Fruit fly (Drosophila melanogaster) whole organism, prepupa: ENCODE measurements around the gene bnb.
A peak's percentile ranks its signal among the peaks of the same experiment; 100 is the strongest.

Experiments used
- Blimp-1 ChIP-seq: fragments of 200-800 bp; sonication (Bioruptor generic); optimal IDR thresholded peaks from 3 replicates; lab custom pipeline; 2017; ENCODE audit warnings: missing biosample characterization, missing genetic modification characterization, mild to moderate bottlenecking, moderate library complexity, missing genetic modification reagents
- CG10631 ChIP-seq: fragments of 200-800 bp; sonication (Bioruptor generic); optimal IDR thresholded peaks from 2 replicates; lab custom pipeline; 2016; ENCODE audit warnings: missing biosample characterization, missing genetic modification characterization
- CG10669 ChIP-seq: fragments of 200-800 bp; sonication (Bioruptor generic); optimal IDR thresholded peaks from 3 replicates; lab custom pipeline; 2018; ENCODE audit warnings: missing biosample characterization, mild to moderate bottlenecking, missing genetic modification characterization, moderate library complexity
- CG11762 ChIP-seq: fragments of 200-800 bp; sonication (Bioruptor generic); optimal IDR thresholded peaks from 3 replicates; lab custom pipeline; 2016; ENCODE audit warnings: missing biosample characterization, missing genetic modification characterization; ENCODE audit not compliant: insufficient read depth
- CG11902 ChIP-seq: fragments of 200-800 bp; sonication (Bioruptor generic); optimal IDR thresholded peaks from 3 replicates; lab custom pipeline; 2016; ENCODE audit warnings: missing biosample characterization, missing genetic modification characterization
- CG1621 ChIP-seq: fragments of 200-800 bp; sonication (Bioruptor generic); optimal IDR thresholded peaks from 3 replicates; lab custom pipeline; 2018; ENCODE audit warnings: missing biosample characterization, mild to moderate bottlenecking, missing genetic modification characterization
- CG3032 ChIP-seq: fragments of 200-800 bp; optimal IDR thresholded peaks from 2 replicates; lab custom pipeline; 2019; ENCODE audit warnings: missing biosample characterization, mild to moderate bottlenecking, missing genetic modification characterization, moderate library complexity
- CG31627 ChIP-seq: fragments of 200-800 bp; sonication (Bioruptor generic); optimal IDR thresholded peaks from 3 replicates; lab custom pipeline; 2016; ENCODE audit warnings: missing biosample characterization, missing genetic modification characterization
- CG32006 ChIP-seq: fragments of 200-800 bp; sonication (Bioruptor generic); optimal IDR thresholded peaks from 3 replicates; lab custom pipeline; 2017; ENCODE audit warnings: missing biosample characterization, mild to moderate bottlenecking, missing genetic modification characterization
- CG4318 ChIP-seq: fragments of 200-800 bp; sonication (Bioruptor generic); optimal IDR thresholded peaks from 3 replicates; lab custom pipeline; 2017; ENCODE audit warnings: missing biosample characterization, mild to moderate bottlenecking, missing genetic modification characterization
- CG6163 ChIP-seq: fragments of 200-800 bp; sonication (Bioruptor generic); IDR thresholded peaks from 3 replicates; pipeline ENCODE4 v1.3.6; 2022; ENCODE audit warnings: missing biosample characterization, missing genetic modification characterization
- CG6276 ChIP-seq: fragments of 200-800 bp; sonication (Bioruptor generic); optimal IDR thresholded peaks from 2 replicates; lab custom pipeline; 2017; ENCODE audit warnings: missing biosample characterization, mild to moderate bottlenecking, missing genetic modification characterization
- CG6792 ChIP-seq: fragments of 200-800 bp; sonication (Bioruptor generic); optimal IDR thresholded peaks from 3 replicates; lab custom pipeline; 2016; ENCODE audit warnings: missing biosample characterization, missing genetic modification characterization
- CG6808 ChIP-seq: fragments of 200-800 bp; sonication (Bioruptor generic); optimal IDR thresholded peaks from 3 replicates; lab custom pipeline; 2017; ENCODE audit warnings: missing biosample characterization, missing genetic modification characterization, mild to moderate bottlenecking, moderate library complexity, missing genetic modification reagents
- CG6854 ChIP-seq: fragments of 200-800 bp; sonication (Bioruptor generic); optimal IDR thresholded peaks from 2 replicates; lab custom pipeline; 2017; ENCODE audit warnings: missing biosample characterization, mild to moderate bottlenecking, missing genetic modification characterization
- CG7368 ChIP-seq: fragments of 200-800 bp; sonication (Bioruptor generic); optimal IDR thresholded peaks from 3 replicates; lab custom pipeline; 2016; ENCODE audit warnings: missing biosample characterization, missing genetic modification characterization
- CG8319 ChIP-seq: fragments of 200-800 bp; sonication (Bioruptor generic); optimal IDR thresholded peaks from 3 replicates; lab custom pipeline; 2016; ENCODE audit warnings: missing biosample characterization, missing genetic modification characterization
- Eip75B ChIP-seq: fragments of 200-800 bp; sonication (Bioruptor generic); optimal IDR thresholded peaks from 3 replicates; lab custom pipeline; 2016; ENCODE audit warnings: missing biosample characterization, missing genetic modification characterization
- Eip78C ChIP-seq: fragments of 200-800 bp; sonication (Bioruptor generic); peaks from one replicate; lab custom pipeline; 2016; ENCODE audit warnings: missing biosample characterization, missing genetic modification characterization
- Ets21C ChIP-seq: fragments of 200-800 bp; sonication (Bioruptor generic); optimal IDR thresholded peaks from 3 replicates; lab custom pipeline; 2016; ENCODE audit warnings: missing biosample characterization, missing genetic modification characterization
- Ets96B ChIP-seq: fragments of 200-800 bp; optimal IDR thresholded peaks from 2 replicates; lab custom pipeline; 2019; ENCODE audit warnings: missing biosample characterization, mild to moderate bottlenecking, missing genetic modification characterization, moderate library complexity
- Gug ChIP-seq: fragments of 200-800 bp; sonication (Bioruptor generic); IDR thresholded peaks from 2 replicates; pipeline ENCODE4 v1.3.6; 2022; ENCODE audit warnings: missing biosample characterization, missing genetic modification characterization
- Hr39 ChIP-seq: fragments of 200-800 bp; sonication (Bioruptor generic); optimal IDR thresholded peaks from 2 replicates; lab custom pipeline; 2016; ENCODE audit warnings: missing biosample characterization, missing genetic modification characterization
- Lpt ChIP-seq: fragments of 200-800 bp; sonication (Bioruptor generic); optimal IDR thresholded peaks from 3 replicates; lab custom pipeline; 2016; ENCODE audit warnings: missing biosample characterization, missing genetic modification characterization
- OdsH ChIP-seq: fragments of 200-800 bp; sonication (Bioruptor generic); optimal IDR thresholded peaks from 3 replicates; lab custom pipeline; 2016; ENCODE audit warnings: missing biosample characterization, missing genetic modification characterization
- Smox ChIP-seq: fragments of 200-800 bp; sonication (Bioruptor generic); optimal IDR thresholded peaks from 3 replicates; lab custom pipeline; 2016; ENCODE audit warnings: missing biosample characterization, missing genetic modification characterization
- Sox14 ChIP-seq: fragments of 200-800 bp; sonication (Bioruptor generic); optimal IDR thresholded peaks from 3 replicates; lab custom pipeline; 2016; ENCODE audit warnings: missing biosample characterization, missing genetic modification characterization
- Sox15 ChIP-seq: fragments of 200-800 bp; sonication (Bioruptor generic); optimal IDR thresholded peaks from 3 replicates; lab custom pipeline; 2016; ENCODE audit warnings: missing biosample characterization, missing genetic modification characterization
- achi ChIP-seq: fragments of 200-800 bp; sonication (Bioruptor generic); optimal IDR thresholded peaks from 3 replicates; lab custom pipeline; 2016; ENCODE audit warnings: missing biosample characterization, missing genetic modification characterization
- acj6 ChIP-seq: fragments of 200-800 bp; sonication (Bioruptor generic); optimal IDR thresholded peaks from 3 replicates; lab custom pipeline; 2016; ENCODE audit warnings: missing biosample characterization, missing genetic modification characterization
- cyc ChIP-seq: fragments of 200-800 bp; sonication (Bioruptor generic); optimal IDR thresholded peaks from 3 replicates; lab custom pipeline; 2016; ENCODE audit warnings: missing biosample characterization, missing genetic modification characterization
- dac ChIP-seq: fragments of 200-800 bp; sonication (Bioruptor generic); optimal IDR thresholded peaks from 2 replicates; lab custom pipeline; 2017; ENCODE audit warnings: missing biosample characterization, mild to moderate bottlenecking, missing genetic modification characterization
- dsx ChIP-seq: fragments of 200-800 bp; optimal IDR thresholded peaks from 3 replicates; lab custom pipeline; 2019; ENCODE audit warnings: missing biosample characterization, mild to moderate bottlenecking, missing genetic modification characterization, moderate library complexity; ENCODE audit not compliant: poor library complexity, severe bottlenecking
- esn ChIP-seq: fragments of 200-800 bp; sonication (Bioruptor generic); optimal IDR thresholded peaks from 2 replicates; lab custom pipeline; 2016; ENCODE audit warnings: missing biosample characterization, mild to moderate bottlenecking, missing genetic modification characterization, moderate library complexity
- fd59A ChIP-seq: fragments of 200-800 bp; sonication (Bioruptor generic); optimal IDR thresholded peaks from 2 replicates; lab custom pipeline; 2017; ENCODE audit warnings: missing biosample characterization, mild to moderate bottlenecking, missing genetic modification characterization, missing genetic modification reagents
- lz ChIP-seq: fragments of 200-800 bp; sonication (Bioruptor generic); optimal IDR thresholded peaks from 3 replicates; lab custom pipeline; 2016; ENCODE audit warnings: missing biosample characterization, missing genetic modification characterization
- pdm3 ChIP-seq: fragments of 200-800 bp; sonication (Bioruptor generic); optimal IDR thresholded peaks from 3 replicates; lab custom pipeline; 2016; ENCODE audit warnings: missing biosample characterization, missing genetic modification characterization
- salr ChIP-seq, 2 experiments: fragments of 200-800 bp; sonication (Bioruptor generic); optimal IDR thresholded peaks; 3 replicates each; lab custom pipeline; 2016 to 2018; ENCODE audit warnings: missing biosample characterization in 2 of 2, missing genetic modification characterization in 2 of 2, mild to moderate bottlenecking in 1 of 2
- ss ChIP-seq, 2 experiments: fragments of 200-800 bp; sonication (Bioruptor generic); optimal IDR thresholded peaks; 2 replicates in 1 of 2; 3 replicates in 1 of 2; lab custom pipeline; 2017 to 2018; ENCODE audit warnings: mild to moderate bottlenecking in 2 of 2, missing biosample characterization in 2 of 2, missing genetic modification characterization in 2 of 2, moderate library complexity in 1 of 2
- svp ChIP-seq: fragments of 200-800 bp; sonication (Bioruptor generic); peaks from one replicate; lab custom pipeline; 2016; ENCODE audit warnings: missing biosample characterization, missing genetic modification characterization
- vri ChIP-seq: fragments of 200-800 bp; sonication (Bioruptor generic); optimal IDR thresholded peaks from 3 replicates; lab custom pipeline; 2016; ENCODE audit warnings: missing biosample characterization, mild to moderate bottlenecking, missing genetic modification characterization

bnb gene

DNA sequence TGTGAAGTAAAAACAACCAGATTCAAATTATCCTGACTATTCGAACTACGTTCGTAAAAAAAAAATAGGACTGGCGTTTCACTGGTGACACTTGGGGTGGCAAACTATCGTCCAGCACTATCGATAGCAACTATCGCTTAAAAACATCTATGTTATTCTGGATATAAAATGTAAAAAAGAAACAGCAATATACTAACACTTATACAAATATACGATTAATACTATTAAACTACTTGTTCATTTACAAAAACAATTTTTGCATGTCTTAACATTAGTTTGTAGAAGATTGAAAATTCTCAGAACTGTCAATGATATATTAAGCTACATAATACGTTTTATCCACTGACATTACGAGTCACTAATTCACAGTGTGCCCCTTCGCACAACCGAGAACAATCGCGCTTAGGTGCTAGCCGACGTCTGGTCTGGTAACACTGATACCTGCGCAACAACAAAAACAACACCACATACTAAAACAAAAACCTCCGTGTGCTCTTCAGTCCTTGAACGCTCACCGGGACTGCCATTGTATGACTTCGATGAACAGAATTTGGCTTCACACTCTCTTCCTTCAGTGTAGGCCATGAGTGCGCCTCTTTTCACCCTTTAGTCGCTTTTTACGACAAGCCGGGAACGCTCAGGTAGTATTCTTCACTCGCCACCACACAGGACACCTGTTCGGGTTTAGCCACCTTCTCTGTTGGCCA is 13.9 kb downstream of the bnb start, which contains the start of gene CG18259:
Gene CG18259, minus strand, starts transcription at position 78 of the 707 bp plus-strand sequence.
- peak; percentile 47 for TF ChIP-seq Eip78C
- TF ChIP-seq CG31627 (GFP tag; lab: Kevin White, UChicago): peak; percentile 9
- peak; percentile 2 for TF ChIP-seq pdm3
- no peak for TF ChIP-seq CG6792 (GFP tag; lab: Kevin White, UChicago)
- TF ChIP-seq fd59A (GFP tag; lab: Kevin White, UChicago): no peak
- TF ChIP-seq Ets96B (tag; lab: Kevin White, UChicago): no peak
- peak; percentile 67 for TF ChIP-seq svp (GFP tag; lab: Kevin White, UChicago)
- no peak for TF ChIP-seq CG1621 (tag; lab: Kevin White, UChicago)
- no peak for TF ChIP-seq CG11902 (GFP tag; lab: Kevin White, UChicago)
- TF ChIP-seq Sox14 (GFP tag; lab: Kevin White, UChicago): peak; percentile 32

DNA sequence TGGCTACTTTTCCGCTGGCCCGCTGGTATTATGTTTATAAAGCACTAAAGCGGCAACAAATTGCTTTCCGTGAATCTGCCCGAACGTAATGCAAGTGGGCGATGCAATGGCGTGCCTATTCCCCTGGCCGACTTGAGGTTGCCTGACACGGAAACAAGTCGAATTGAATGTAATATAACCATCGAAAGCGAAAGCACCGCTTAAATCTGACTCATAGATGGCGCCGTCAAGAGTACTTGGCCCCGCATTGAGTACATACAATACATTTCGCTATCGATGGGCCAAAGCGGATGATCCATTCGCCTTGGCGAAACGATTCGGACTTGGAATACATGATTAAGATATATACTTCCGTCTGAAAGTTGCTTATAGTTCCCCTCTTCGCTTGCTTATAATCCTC is 17.2 kb downstream of the bnb start:
- TF ChIP-seq Eip75B: no peak
- TF ChIP-seq Eip78C: peak; percentile 33
- peak; percentile 71 for TF ChIP-seq Blimp-1
- TF ChIP-seq CG6808 (GFP tag; lab: Kevin White, UChicago): no peak
- TF ChIP-seq Lpt (GFP tag; lab: Kevin White, UChicago): no peak
- TF ChIP-seq, all 60 proteins: peak for 2

DNA sequence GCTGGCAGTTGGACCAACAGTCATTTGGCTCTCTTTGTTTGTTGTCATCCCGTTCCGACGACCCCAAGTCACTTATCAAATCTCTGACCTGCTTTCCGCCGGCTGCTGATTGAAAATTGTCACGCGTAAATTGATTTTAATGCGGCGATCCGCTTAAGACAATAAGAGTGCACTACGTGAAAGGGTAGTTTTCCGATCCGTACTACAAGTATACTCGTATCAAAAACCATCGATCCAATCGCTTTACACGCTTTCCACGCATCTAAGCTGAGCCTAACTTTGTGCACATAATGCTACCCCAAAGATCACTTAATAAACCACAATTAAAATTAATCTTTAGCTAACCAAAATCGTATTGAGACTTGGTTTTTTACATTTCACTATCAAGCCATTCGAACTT is 17.8 kb downstream of the bnb start:
- TF ChIP-seq CG6276 (GFP tag; lab: Kevin White, UChicago) (no peak), cyc (no peak), CG4318 (GFP tag; lab: Kevin White, UChicago) (no peak), svp (GFP tag; lab: Kevin White, UChicago) (peak; percentile 87)

DNA sequence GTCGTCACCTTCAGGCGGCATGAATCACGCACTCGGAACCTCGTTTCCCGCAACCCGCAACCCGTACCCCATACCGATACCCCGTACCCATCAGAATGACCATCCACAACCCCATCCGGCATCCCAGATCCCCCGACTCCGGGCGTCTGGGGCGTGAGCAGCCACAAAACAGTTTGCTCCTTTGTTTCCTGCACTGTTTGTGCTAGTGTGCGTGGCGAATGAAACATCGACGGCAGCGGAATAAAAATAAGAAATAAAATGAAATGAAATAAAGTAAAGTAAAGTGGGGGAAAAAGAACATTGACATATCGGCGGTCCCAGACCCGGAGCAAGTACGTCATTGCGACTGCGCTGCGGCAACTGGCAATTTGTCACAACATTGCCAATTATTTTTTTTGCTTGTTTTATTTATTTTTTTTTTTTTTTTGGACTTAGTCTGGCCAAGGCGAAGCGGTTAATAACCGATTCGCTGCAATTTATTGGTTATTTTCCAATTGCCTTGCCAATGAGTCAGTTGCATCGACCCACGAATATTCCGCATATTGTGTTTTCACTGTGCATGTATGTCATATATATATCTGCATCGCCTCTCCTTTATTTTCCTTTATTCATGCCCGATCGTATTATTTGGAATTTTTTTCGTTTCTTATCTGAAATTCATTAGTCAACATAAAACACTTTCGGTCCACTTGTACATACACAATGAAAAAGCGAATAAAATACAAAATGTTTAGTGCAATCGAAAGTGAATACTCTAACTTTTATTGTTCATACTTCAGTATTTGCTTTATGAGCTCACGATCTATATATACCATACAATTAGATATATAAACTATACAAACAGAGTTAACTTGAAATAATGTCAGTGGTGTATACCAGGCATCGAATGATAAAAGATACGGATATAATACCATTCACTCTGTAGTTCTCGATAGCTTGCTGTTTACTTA is 20.2 kb downstream of the bnb start:
- TF ChIP-seq Sox15 (GFP tag; lab: Kevin White, UChicago): no peak
- no peak for TF ChIP-seq CG3032 (tag; lab: Kevin White, UChicago)
- peak; percentile 38 for TF ChIP-seq Ets21C (GFP tag; lab: Kevin White, UChicago)
- TF ChIP-seq Ets96B (tag; lab: Kevin White, UChicago): no peak
- TF ChIP-seq achi: peak; percentile 22
- no peak for TF ChIP-seq salr (GFP tag; optimal IDR thresholded peaks at IDR 0.05; lab: Kevin White, UChicago)
- peak; percentile 18 for TF ChIP-seq CG10631 (GFP tag; lab: Kevin White, UChicago)
- TF ChIP-seq CG6854 (GFP tag; lab: Kevin White, UChicago): no peak
- TF ChIP-seq CG6276 (GFP tag; lab: Kevin White, UChicago): no peak
- no peak for TF ChIP-seq dsx (GFP tag; lab: Kevin White, UChicago)
- TF ChIP-seq acj6 (GFP tag; lab: Kevin White, UChicago): peak; percentile 26
- no peak for TF ChIP-seq Gug (GFP tag; lab: Robert Waterston, UW)
- peak; percentile 45 for TF ChIP-seq lz (GFP tag; lab: Kevin White, UChicago)
- TF ChIP-seq dac (GFP tag; lab: Kevin White, UChicago): no peak
- TF ChIP-seq Smox (GFP tag; lab: Kevin White, UChicago): peak; percentile 48
- no peak for TF ChIP-seq Lpt (GFP tag; lab: Kevin White, UChicago)
- TF ChIP-seq CG8319 (GFP tag; lab: Kevin White, UChicago): no peak
- peak; percentile 58 for TF ChIP-seq Hr39 (GFP tag; lab: Kevin White, UChicago)
- peak; percentile 41 for TF ChIP-seq OdsH (GFP tag; lab: Kevin White, UChicago)
- no peak for TF ChIP-seq CG32006 (GFP tag; lab: Kevin White, UChicago)
- peak; percentile 90 for TF ChIP-seq svp (GFP tag; lab: Kevin White, UChicago)
- TF ChIP-seq esn (GFP tag; lab: Kevin White, UChicago): peak; percentile 58
- TF ChIP-seq CG11762 (GFP tag; lab: Kevin White, UChicago): no peak
- TF ChIP-seq fd59A (GFP tag; lab: Kevin White, UChicago): no peak
- TF ChIP-seq CG10669 (GFP tag; lab: Kevin White, UChicago): no peak
- TF ChIP-seq CG4318 (GFP tag; lab: Kevin White, UChicago): no peak
- TF ChIP-seq CG6163: peak; percentile 65; the same call in 2 of the 3 replicates
- TF ChIP-seq vri (GFP tag; lab: Kevin White, UChicago): peak; percentile 35
- TF ChIP-seq ss (GFP tag; optimal IDR thresholded peaks at IDR 0.05; lab: Kevin White, UChicago): peak in 1 of 2 experiments; percentile 52
- TF ChIP-seq cyc: peak; percentile 49
- no peak for TF ChIP-seq CG7368 (GFP tag; lab: Kevin White, UChicago)
- peak; percentile 81 for TF ChIP-seq Eip78C
